Worm (Caenorhabditis elegans) whole organism, mixed stage, embryonic: ENCODE measurements around the gene toc-1.
A peak's percentile ranks its signal among the peaks of the same experiment; 100 is the strongest.

Source experiments
- bed-3 ChIP-seq: fragments of 200-800 bp; sonication (Bioruptor generic); optimal IDR thresholded peaks from 3 replicates; lab custom pipeline; 2018; ENCODE audit warnings: mild to moderate bottlenecking, missing genetic modification characterization, moderate library complexity, missing compliant biosample characterization
- blmp-1 ChIP-seq: fragments of 150-350 bp; optimal IDR thresholded peaks from 2 replicates; lab custom pipeline; 2014; ENCODE audit warnings: missing biosample characterization, missing genetic modification characterization
- ceh-39 ChIP-seq: fragments of 150-350 bp; optimal IDR thresholded peaks from 2 replicates; lab custom pipeline; 2014; ENCODE audit warnings: missing biosample characterization, missing genetic modification characterization
- ceh-43 ChIP-seq: fragments of 200-800 bp; sonication (Bioruptor generic); optimal IDR thresholded peaks from 2 replicates; lab custom pipeline; 2018; ENCODE audit warnings: mild to moderate bottlenecking, missing genetic modification characterization, moderate library complexity, missing compliant biosample characterization
- ceh-83 ChIP-seq: fragments of 200-800 bp; sonication (Bioruptor generic); optimal IDR thresholded peaks from 2 replicates; lab custom pipeline; 2018; ENCODE audit warnings: mild to moderate bottlenecking, missing genetic modification characterization, missing compliant biosample characterization
- ces-1 ChIP-seq: fragments of 150-350 bp; optimal IDR thresholded peaks from 2 replicates; lab custom pipeline; 2014; ENCODE audit warnings: missing biosample characterization, missing genetic modification reagents, missing genetic modification characterization
- cnd-1 ChIP-seq: fragments of 200-800 bp; sonication (Bioruptor generic); optimal IDR thresholded peaks from 2 replicates; lab custom pipeline; 2018; ENCODE audit warnings: mild to moderate bottlenecking, missing genetic modification characterization, missing compliant biosample characterization
- drap-1 ChIP-seq: fragments of 200-800 bp; sonication (Bioruptor generic); optimal IDR thresholded peaks from 3 replicates; lab custom pipeline; 2018; ENCODE audit warnings: mild to moderate bottlenecking, missing genetic modification characterization, missing compliant biosample characterization
- elt-1 ChIP-seq: sonication (generic microtip); optimal IDR thresholded peaks from 2 replicates; lab custom pipeline; 2017; ENCODE audit warnings: missing genetic modification characterization, mild to moderate bottlenecking, missing compliant biosample characterization, antibody characterized with exemption, moderate library complexity, borderline replicate concordance; ENCODE audit not compliant: insufficient read depth
- elt-3 ChIP-seq: fragments of 150-350 bp; optimal IDR thresholded peaks from 2 replicates; lab custom pipeline; 2014; ENCODE audit warnings: missing biosample characterization, missing genetic modification characterization
- hlh-1 ChIP-seq: fragments of 150-350 bp; optimal IDR thresholded peaks from 2 replicates; lab custom pipeline; 2014; ENCODE audit warnings: missing biosample characterization, missing genetic modification reagents, missing genetic modification characterization
- lin-13 ChIP-seq: fragments of 150-350 bp; optimal IDR thresholded peaks from 2 replicates; lab custom pipeline; 2014; ENCODE audit warnings: missing biosample characterization, missing genetic modification characterization
- lin-32 ChIP-seq: fragments of 200-800 bp; sonication (Bioruptor generic); optimal IDR thresholded peaks from 2 replicates; lab custom pipeline; 2018; ENCODE audit warnings: mild to moderate bottlenecking, missing genetic modification characterization, missing compliant biosample characterization
- mab-5 ChIP-seq: fragments of 150-350 bp; optimal IDR thresholded peaks from 2 replicates; lab custom pipeline; 2014; ENCODE audit warnings: missing biosample characterization, missing genetic modification characterization
- mep-1 ChIP-seq: fragments of 150-350 bp; optimal IDR thresholded peaks from 2 replicates; lab custom pipeline; 2017; ENCODE audit warnings: missing biosample characterization, missing genetic modification reagents, missing genetic modification characterization, inconsistent platforms
- nhr-12 ChIP-seq: fragments of 150-350 bp; optimal IDR thresholded peaks from 2 replicates; lab custom pipeline; 2014; ENCODE audit warnings: missing biosample characterization, missing genetic modification characterization
- nhr-2 ChIP-seq: fragments of 150-350 bp; optimal IDR thresholded peaks from 2 replicates; lab custom pipeline; 2014; ENCODE audit warnings: missing biosample characterization, missing genetic modification characterization
- nhr-237 ChIP-seq: fragments of 150-350 bp; optimal IDR thresholded peaks from 2 replicates; lab custom pipeline; 2014; ENCODE audit warnings: missing biosample characterization, missing genetic modification characterization
- nhr-28 ChIP-seq: fragments of 150-350 bp; optimal IDR thresholded peaks from 2 replicates; lab custom pipeline; 2014; ENCODE audit warnings: missing biosample characterization, missing genetic modification characterization
- nhr-76 ChIP-seq: sonication (generic microtip); optimal IDR thresholded peaks from 2 replicates; lab custom pipeline; 2017; ENCODE audit warnings: missing biosample characterization, missing genetic modification characterization
- pha-4 ChIP-seq: fragments of 150-350 bp; optimal IDR thresholded peaks from 2 replicates; lab custom pipeline; 2018; ENCODE audit warnings: missing biosample characterization, missing genetic modification reagents, missing genetic modification characterization
- sem-2 ChIP-seq: fragments of 200-800 bp; sonication (Bioruptor generic); optimal IDR thresholded peaks from 2 replicates; lab custom pipeline; 2018; ENCODE audit warnings: mild to moderate bottlenecking, missing genetic modification characterization, missing compliant biosample characterization
- snpc-4 ChIP-seq: fragments of 150-350 bp; optimal IDR thresholded peaks from 2 replicates; lab custom pipeline; 2014; ENCODE audit warnings: missing biosample characterization, missing genetic modification characterization
- sptf-1 ChIP-seq: sonication (generic microtip); optimal IDR thresholded peaks from 2 replicates; lab custom pipeline; 2017; ENCODE audit warnings: mild to moderate bottlenecking, missing genetic modification characterization, moderate library complexity, missing compliant biosample characterization
- tbx-8 ChIP-seq: fragments of 200-800 bp; sonication (Bioruptor generic); optimal IDR thresholded peaks from 2 replicates; lab custom pipeline; 2018; ENCODE audit warnings: mild to moderate bottlenecking, missing genetic modification characterization, moderate library complexity, missing compliant biosample characterization
- unc-120 ChIP-seq: sonication (generic microtip); optimal IDR thresholded peaks from 2 replicates; lab custom pipeline; 2017; ENCODE audit warnings: missing genetic modification characterization, missing compliant biosample characterization; ENCODE audit not compliant: poor library complexity, severe bottlenecking
- unc-39 ChIP-seq: fragments of 150-350 bp; optimal IDR thresholded peaks from 2 replicates; lab custom pipeline; 2014; ENCODE audit warnings: missing biosample characterization, missing genetic modification characterization
- unc-62 ChIP-seq: fragments of 150-350 bp; optimal IDR thresholded peaks from 2 replicates; lab custom pipeline; 2014; ENCODE audit warnings: missing biosample characterization, missing genetic modification reagents, missing genetic modification characterization
- zip-8 ChIP-seq: fragments of 150-350 bp; optimal IDR thresholded peaks from 2 replicates; lab custom pipeline; 2014; ENCODE audit warnings: missing biosample characterization, missing genetic modification characterization
- ztf-11 ChIP-seq: fragments of 150-350 bp; optimal IDR thresholded peaks from 2 replicates; lab custom pipeline; 2014; ENCODE audit warnings: missing biosample characterization, missing genetic modification characterization

Gene toc-1

ce11 chrIII:5269814-5270213, 5.2 kb upstream of the toc-1 start, which contains the start of gene ZC395.4:
TSS of gene ZC395.4 (plus strand) at chrIII:5270114.
- TF ChIP-seq drap-1 (GFP tag; lab: Kevin White, UChicago): no peak
- TF ChIP-seq mep-1 (tag; lab: Kevin White, UChicago): no peak
- TF ChIP-seq lin-32: no peak
- TF ChIP-seq blmp-1 (tag; lab: Kevin White, UChicago): no peak
- no peak for TF ChIP-seq nhr-2 (tag; lab: Kevin White, UChicago)
- TF ChIP-seq ceh-39 (tag; lab: Kevin White, UChicago): no peak
- no peak for TF ChIP-seq nhr-28 (tag; lab: Kevin White, UChicago)
- TF ChIP-seq unc-39 (tag; lab: Kevin White, UChicago): no peak
- TF ChIP-seq zip-8 (tag; lab: Kevin White, UChicago): no peak
- no peak for TF ChIP-seq unc-120
- TF ChIP-seq mab-5 (tag; lab: Kevin White, UChicago): no peak

ce11 chrIII:5273396-5273857, 1.6 kb upstream of the toc-1 start, which contains the start of gene ztf-8:
TSS of gene ztf-8 (minus strand) at chrIII:5273471.
- TF ChIP-seq ces-1 (GFP tag; lab: Kevin White, UChicago) (peak; percentile 3), ceh-39 (tag; lab: Kevin White, UChicago) (no peak)

ce11 chrIII:5274250-5274649, 801 bp upstream of the toc-1 start:
- no peak for TF ChIP-seq ceh-43 (GFP tag; lab: Kevin White, UChicago)
- no peak for TF ChIP-seq ztf-11
- TF ChIP-seq blmp-1 (tag; lab: Kevin White, UChicago): no peak
- no peak for TF ChIP-seq drap-1 (GFP tag; lab: Kevin White, UChicago)
- TF ChIP-seq zip-8 (tag; lab: Kevin White, UChicago): no peak
- TF ChIP-seq mab-5 (tag; lab: Kevin White, UChicago): no peak
- TF ChIP-seq nhr-28 (tag; lab: Kevin White, UChicago): no peak

ce11 chrIII:5277740-5278139, 2.7 kb downstream of the toc-1 start, which contains the start of gene clk-1:
TSS of gene clk-1 (plus strand) at chrIII:5277894.
- TF ChIP-seq blmp-1 (tag; lab: Kevin White, UChicago) (no peak), sem-2 (GFP tag; lab: Kevin White, UChicago) (no peak), nhr-237 (tag; lab: Kevin White, UChicago) (no peak), lin-13 (tag; lab: Kevin White, UChicago) (no peak), tbx-8 (GFP tag; lab: Kevin White, UChicago) (no peak), ceh-43 (GFP tag; lab: Kevin White, UChicago) (no peak), unc-120 (no peak), pha-4 (no peak), unc-39 (tag; lab: Kevin White, UChicago) (no peak), hlh-1 (tag; lab: Kevin White, UChicago) (no peak), ztf-11 (no peak), zip-8 (tag; lab: Kevin White, UChicago) (no peak), elt-3 (tag; lab: Kevin White, UChicago) (no peak), ceh-39 (tag; lab: Kevin White, UChicago) (no peak), drap-1 (GFP tag; lab: Kevin White, UChicago) (no peak), bed-3 (no peak), snpc-4 (tag; lab: Kevin White, UChicago) (no peak), sptf-1 (tag; lab: Kevin White, UChicago) (no peak)

ce11 chrIII:5280228-5280627, 5.2 kb downstream of the toc-1 start:
- TF ChIP-seq drap-1 (GFP tag; lab: Kevin White, UChicago) (no peak), sem-2 (GFP tag; lab: Kevin White, UChicago) (no peak), bed-3 (no peak), lin-32 (no peak), mab-5 (tag; lab: Kevin White, UChicago) (no peak), nhr-2 (tag; lab: Kevin White, UChicago) (no peak), ceh-83 (GFP tag; lab: Kevin White, UChicago) (no peak), unc-62 (no peak), ces-1 (GFP tag; lab: Kevin White, UChicago) (no peak), cnd-1 (tag; lab: Kevin White, UChicago) (no peak), nhr-12 (tag; lab: Kevin White, UChicago) (no peak), nhr-76 (tag; lab: Kevin White, UChicago) (no peak), lin-13 (tag; lab: Kevin White, UChicago) (no peak), pha-4 (no peak), elt-1 (tag; lab: Kevin White, UChicago) (no peak)
